Fruit fly (Drosophila melanogaster) whole organism, wandering third instar larva: ENCODE results near the gene CG10366.

Experiments
- Abd-B ChIP-seq: fragments of >200 bp; optimal IDR thresholded peaks from 2 replicates; lab custom pipeline; 2017; ENCODE audit warnings: missing biosample characterization, missing genetic modification characterization
- CG32264 ChIP-seq: fragments of 200-800 bp; sonication (Bioruptor generic); optimal IDR thresholded peaks from 2 replicates; lab custom pipeline; 2016; ENCODE audit warnings: missing biosample characterization, missing genetic modification characterization
- CG9705 ChIP-seq: fragments of 200-800 bp; sonication (Bioruptor generic); optimal IDR thresholded peaks from 2 replicates; lab custom pipeline; 2018; ENCODE audit warnings: missing biosample characterization, mild to moderate bottlenecking, missing genetic modification characterization
- Dfd ChIP-seq: fragments of >200 bp; optimal IDR thresholded peaks from 2 replicates; lab custom pipeline; 2017; ENCODE audit warnings: missing biosample characterization, missing genetic modification characterization
- Dif ChIP-seq: fragments of 200-275, 200-300 bp; sonication (Bioruptor generic); optimal IDR thresholded peaks from 2 replicates; lab custom pipeline; 2018; ENCODE audit warnings: missing biosample characterization, missing genetic modification characterization; ENCODE audit not compliant: partially characterized antibody
- GATAd ChIP-seq: sonication (Bioruptor generic); optimal IDR thresholded peaks from 2 replicates; lab custom pipeline; 2016; ENCODE audit warnings: missing biosample characterization, missing genetic modification characterization
- HLH106 ChIP-seq: fragments of 200-800 bp; optimal IDR thresholded peaks from 3 replicates; lab custom pipeline; 2019; ENCODE audit warnings: missing biosample characterization, mild to moderate bottlenecking, missing genetic modification characterization, moderate library complexity
- Hnf4 ChIP-seq: fragments of 200-800 bp; sonication (Bioruptor generic); optimal IDR thresholded peaks from 2 replicates; lab custom pipeline; 2016; ENCODE audit warnings: missing biosample characterization, mild to moderate bottlenecking, missing genetic modification characterization
- Hr78 ChIP-seq: fragments of >200 bp; optimal IDR thresholded peaks from 2 replicates; lab custom pipeline; 2017; ENCODE audit warnings: missing biosample characterization, missing genetic modification characterization
- Hr83 ChIP-seq: fragments of 200-300 bp; sonication (Bioruptor generic); optimal IDR thresholded peaks from 2 replicates; lab custom pipeline; 2016; ENCODE audit warnings: missing biosample characterization, mild to moderate bottlenecking, missing genetic modification characterization, moderate library complexity; ENCODE audit not compliant: poor library complexity, severe bottlenecking
- Mio ChIP-seq: sonication (Bioruptor generic); optimal IDR thresholded peaks from 2 replicates; lab custom pipeline; 2016; ENCODE audit warnings: missing biosample characterization, missing genetic modification characterization
- Myc ChIP-seq: fragments of >200 bp; optimal IDR thresholded peaks from 2 replicates; lab custom pipeline; 2017
- N ChIP-seq: fragments of >200 bp; optimal IDR thresholded peaks from 2 replicates; lab custom pipeline; 2018; ENCODE audit warnings: missing biosample characterization, missing external identifiers, missing genetic modification characterization
- OdsH ChIP-seq: fragments of 200-800 bp; sonication (Bioruptor generic); optimal IDR thresholded peaks from 2 replicates; lab custom pipeline; 2016; ENCODE audit warnings: missing biosample characterization, mild to moderate bottlenecking, missing genetic modification characterization
- Rel ChIP-seq, 2 experiments: fragments of 200-800 bp; sonication (Bioruptor generic) in 1 of 2; optimal IDR thresholded peaks; 2 replicates in 1 of 2; 3 replicates in 1 of 2; lab custom pipeline; 2016 to 2019; ENCODE audit warnings: mild to moderate bottlenecking in 2 of 2, missing biosample characterization in 2 of 2, missing genetic modification characterization in 2 of 2, moderate library complexity in 1 of 2
- Sp1 ChIP-seq: fragments of 200-800 bp; sonication (Bioruptor generic); optimal IDR thresholded peaks from 3 replicates; lab custom pipeline; 2019; ENCODE audit warnings: missing biosample characterization, mild to moderate bottlenecking, missing genetic modification characterization, moderate library complexity
- Vsx2 ChIP-seq: fragments of 200-300, 225-300 bp; sonication (Bioruptor generic); optimal IDR thresholded peaks from 2 replicates; lab custom pipeline; 2018; ENCODE audit warnings: missing biosample characterization, missing genetic modification characterization; ENCODE audit not compliant: partially characterized antibody
- br ChIP-seq: fragments of 200-800 bp; sonication (Bioruptor generic); optimal IDR thresholded peaks from 2 replicates; lab custom pipeline; 2016; ENCODE audit warnings: missing biosample characterization, missing genetic modification characterization
- brk ChIP-seq: fragments of 200-800 bp; sonication (Bioruptor generic); optimal IDR thresholded peaks from 2 replicates; lab custom pipeline; 2016; ENCODE audit warnings: missing biosample characterization, mild to moderate bottlenecking, missing genetic modification characterization
- dl ChIP-seq, 2 experiments: fragments of 175-275, 200-275 bp in 1 of 2; fragments of 200-275 bp in 1 of 2; sonication (Bioruptor generic); optimal IDR thresholded peaks; lab custom pipeline; 2018; ENCODE audit warnings: mild to moderate bottlenecking in 2 of 2, missing biosample characterization in 2 of 2, missing genetic modification characterization in 2 of 2, moderate library complexity in 2 of 2; ENCODE audit not compliant: partially characterized antibody in 2 of 2, insufficient read depth in 1 of 2
- dmrt93B ChIP-seq: fragments of 200-800 bp; sonication (Bioruptor generic); optimal IDR thresholded peaks from 2 replicates; lab custom pipeline; 2018; ENCODE audit warnings: missing biosample characterization, mild to moderate bottlenecking, missing genetic modification characterization
- dsf ChIP-seq: sonication (Bioruptor generic); optimal IDR thresholded peaks from 2 replicates; lab custom pipeline; 2016; ENCODE audit warnings: missing biosample characterization, missing genetic modification characterization, borderline replicate concordance
- ey ChIP-seq: fragments of 200-800 bp; sonication (Bioruptor generic); optimal IDR thresholded peaks from 2 replicates; lab custom pipeline; 2016; ENCODE audit warnings: missing biosample characterization, missing genetic modification characterization
- foxo ChIP-seq, 2 experiments: fragments of 200-800 bp; sonication (Bioruptor generic); optimal IDR thresholded peaks; 2 replicates in 1 of 2; 3 replicates in 1 of 2; lab custom pipeline; 2016 to 2017; ENCODE audit warnings: missing biosample characterization in 2 of 2, missing genetic modification characterization in 2 of 2
- fru ChIP-seq: fragments of 200-800 bp; sonication (Bioruptor generic); optimal IDR thresholded peaks from 3 replicates; lab custom pipeline; 2016; ENCODE audit warnings: missing biosample characterization, mild to moderate bottlenecking, missing genetic modification characterization
- h ChIP-seq: fragments of 200-800 bp; sonication (Bioruptor generic); optimal IDR thresholded peaks from 3 replicates; lab custom pipeline; 2016; ENCODE audit warnings: missing biosample characterization, mild to moderate bottlenecking, missing genetic modification characterization
- jim ChIP-seq: fragments of 175-275, 200-325 bp; sonication (Bioruptor generic); optimal IDR thresholded peaks from 2 replicates; lab custom pipeline; 2016; ENCODE audit warnings: missing biosample characterization, mild to moderate bottlenecking, missing genetic modification characterization
- lola ChIP-seq: fragments of >200 bp; optimal IDR thresholded peaks from 2 replicates; lab custom pipeline; 2017; ENCODE audit warnings: missing biosample characterization, missing genetic modification characterization
- pan ChIP-seq: fragments of >200 bp; optimal IDR thresholded peaks from 2 replicates; lab custom pipeline; 2017
- psq ChIP-seq: fragments of 200-800 bp; sonication (Bioruptor generic); optimal IDR thresholded peaks from 3 replicates; lab custom pipeline; 2017; ENCODE audit warnings: missing biosample characterization, mild to moderate bottlenecking, missing genetic modification characterization, moderate library complexity
- rgr ChIP-seq: fragments of 200-800 bp; sonication (Bioruptor generic); optimal IDR thresholded peaks from 3 replicates; lab custom pipeline; 2016; ENCODE audit warnings: missing biosample characterization, mild to moderate bottlenecking, missing genetic modification characterization
- sage ChIP-seq: fragments of 200-800 bp; sonication (Bioruptor generic); optimal IDR thresholded peaks from 2 replicates; lab custom pipeline; 2016; ENCODE audit warnings: missing biosample characterization, mild to moderate bottlenecking, missing genetic modification characterization
- sv ChIP-seq: fragments of 200-800 bp; sonication (Bioruptor generic); optimal IDR thresholded peaks from 3 replicates; lab custom pipeline; 2016; ENCODE audit warnings: missing biosample characterization, missing genetic modification characterization
- usp ChIP-seq: fragments of >200 bp; optimal IDR thresholded peaks from 2 replicates; lab custom pipeline; 2017; ENCODE audit warnings: missing biosample characterization, missing genetic modification characterization
- woc ChIP-seq: sonication (Bioruptor generic); optimal IDR thresholded peaks from 2 replicates; lab custom pipeline; 2016; ENCODE audit warnings: missing biosample characterization, mild to moderate bottlenecking, missing genetic modification characterization

Gene CG10366

dm6 chr2L:19572496-19573317 lies 11.3 kb upstream of the CG10366 start (continued):
- peak; percentile 84 for TF ChIP-seq Hnf4 (GFP tag; lab: Kevin White, UChicago)
- TF ChIP-seq br, result peak; percentile 92
- peak; percentile 83 for TF ChIP-seq sv (GFP tag; lab: Kevin White, UChicago)
- TF ChIP-seq Hr83 (GFP tag; lab: Kevin White, UChicago), result peak; percentile 53
- TF ChIP-seq jim, result peak; percentile 96
- peak; percentile 74 for TF ChIP-seq pan

DNA sequence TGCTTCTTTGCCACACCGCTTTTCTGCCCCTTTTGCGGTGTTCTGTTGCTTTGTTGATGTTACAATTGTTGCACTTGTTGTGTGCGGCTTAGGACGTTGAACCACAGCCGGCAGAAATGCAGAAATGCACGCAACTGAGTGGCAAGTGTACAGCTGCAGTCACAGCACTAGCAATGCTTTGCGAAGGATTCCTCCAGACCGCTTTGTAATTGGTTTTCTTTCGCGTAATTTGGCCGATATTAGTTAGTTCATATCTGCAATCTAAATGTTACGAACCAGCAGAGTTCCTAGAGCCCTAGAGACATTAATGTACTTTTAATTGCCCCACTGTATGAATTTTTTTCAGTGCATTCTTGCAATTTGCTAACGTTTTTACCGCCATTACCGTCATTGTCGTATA lies 9.7 kb upstream of the CG10366 start:
- peak; percentile 33 for TF ChIP-seq HLH106 (tag; lab: Kevin White, UChicago)
- peak; percentile 51 for TF ChIP-seq fru (GFP tag; lab: Kevin White, UChicago)
- TF ChIP-seq Dfd (GFP tag; lab: Kevin White, UChicago), result no peak
- TF ChIP-seq pan, result no peak
- peak; percentile 51 for TF ChIP-seq h (GFP tag; lab: Kevin White, UChicago)
- peak; percentile 27 for TF ChIP-seq Sp1 (GFP tag; lab: Kevin White, UChicago)
- TF ChIP-seq ey, result peak; percentile 1
- TF ChIP-seq foxo (GFP tag; optimal IDR thresholded peaks at IDR 0.05; lab: Kevin White, UChicago), result peak in 1 of 2 experiments; percentile 54
- peak; percentile 14 for TF ChIP-seq woc (GFP tag; lab: Kevin White, UChicago)

- TF ChIP-seq jim, result no peak
- TF ChIP-seq Hr83 (GFP tag; lab: Kevin White, UChicago), result peak; percentile 81
- TF ChIP-seq usp (GFP tag; lab: Kevin White, UChicago), result no peak
- no peak for TF ChIP-seq Myc (lab: Kevin White, UChicago)
- no peak for TF ChIP-seq woc (GFP tag; lab: Kevin White, UChicago)
- TF ChIP-seq OdsH (GFP tag; lab: Kevin White, UChicago), result no peak
- peak in 1 of 2 experiments; percentile 36 for TF ChIP-seq dl (GFP tag; optimal IDR thresholded peaks at IDR 0.05; lab: Kevin White, UChicago; ENCODE audit: insufficient read depth in 1 of 2, partially characterized antibody in 2 of 2)
- peak; percentile 33 for TF ChIP-seq Dif (GFP tag; lab: Kevin White, UChicago)
- no peak for TF ChIP-seq ey
- no peak for TF ChIP-seq Abd-B
- no peak for TF ChIP-seq dsf (GFP tag; lab: Kevin White, UChicago)
- no peak for TF ChIP-seq brk (GFP tag; lab: Kevin White, UChicago)
These were observed 8.9 kb upstream of the CG10366 start for dm6 chr2L:19574959-19575625.

DNA sequence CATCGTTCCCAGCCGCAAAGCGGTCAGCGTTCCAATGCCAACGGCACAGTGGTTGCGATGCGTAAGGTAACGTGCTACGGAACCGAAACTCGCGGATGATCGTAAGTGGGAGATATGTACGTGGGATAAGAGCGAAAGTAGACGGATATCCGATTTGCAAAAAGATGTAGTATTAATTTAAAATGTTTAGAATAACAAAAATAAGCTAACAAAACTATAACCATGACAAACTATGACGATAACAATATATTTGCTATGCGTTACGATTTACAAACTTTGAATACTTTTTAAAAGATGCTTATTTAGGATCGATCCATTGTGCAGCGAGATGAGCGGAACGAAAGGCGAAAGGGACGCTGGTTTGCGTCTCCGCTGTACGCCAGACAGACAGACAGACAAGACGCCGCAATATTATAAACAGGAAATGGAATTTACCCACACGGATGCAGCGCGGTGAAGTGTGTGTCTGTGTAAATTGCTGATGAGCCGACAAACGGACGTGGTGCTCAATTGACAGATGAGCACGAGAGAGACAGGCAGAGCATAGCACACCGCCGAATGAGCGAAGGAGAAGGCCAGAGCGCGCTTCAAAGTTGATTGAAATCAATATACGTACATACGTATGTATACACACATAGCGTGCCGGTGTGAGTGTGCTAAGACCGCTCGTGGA lies 8.3 kb upstream of the CG10366 start:
- TF ChIP-seq brk (GFP tag; lab: Kevin White, UChicago), result no peak
- peak; percentile 94 for TF ChIP-seq woc (GFP tag; lab: Kevin White, UChicago)
- peak; percentile 95 for TF ChIP-seq fru (GFP tag; lab: Kevin White, UChicago)
- peak; percentile 88 for TF ChIP-seq dmrt93B
- peak; percentile 92 for TF ChIP-seq br
- TF ChIP-seq OdsH (GFP tag; lab: Kevin White, UChicago), result peak; percentile 92
- peak; percentile 88 for TF ChIP-seq Hnf4 (GFP tag; lab: Kevin White, UChicago)
- no peak for TF ChIP-seq pan
- TF ChIP-seq HLH106 (tag; lab: Kevin White, UChicago), result peak; percentile 95
- peak; percentile 23 to 95 for TF ChIP-seq foxo (GFP tag; optimal IDR thresholded peaks at IDR 0.05; lab: Kevin White, UChicago)
- TF ChIP-seq sage (GFP tag; lab: Kevin White, UChicago), result peak; percentile 73
- no peak for TF ChIP-seq jim
- peak; percentile 26 for TF ChIP-seq Mio (GFP tag; lab: Kevin White, UChicago)
- TF ChIP-seq Vsx2, result no peak
- TF ChIP-seq Hr83 (GFP tag; lab: Kevin White, UChicago), result peak; percentile 24
- peak; percentile 92 for TF ChIP-seq rgr (GFP tag; lab: Kevin White, UChicago)
- TF ChIP-seq usp (GFP tag; lab: Kevin White, UChicago), result no peak
- peak; percentile 87 for TF ChIP-seq psq (GFP tag; lab: Kevin White, UChicago)
- TF ChIP-seq GATAd (GFP tag; lab: Kevin White, UChicago), result no peak
- peak; percentile 95 for TF ChIP-seq Sp1 (GFP tag; lab: Kevin White, UChicago)
- peak; percentile 61 for TF ChIP-seq N (GFP tag; lab: Kevin White, UChicago)
- TF ChIP-seq Hr78 (GFP tag; lab: Kevin White, UChicago), result no peak
- no peak for TF ChIP-seq Abd-B
- peak; percentile 78 for TF ChIP-seq CG32264 (GFP tag; lab: Kevin White, UChicago)
- TF ChIP-seq lola (GFP tag; lab: Kevin White, UChicago), result no peak
- TF ChIP-seq dl (GFP tag; optimal IDR thresholded peaks at IDR 0.05; lab: Kevin White, UChicago; ENCODE audit: insufficient read depth in 1 of 2, partially characterized antibody in 2 of 2), result peak; percentile 68 to 95
- TF ChIP-seq sv (GFP tag; lab: Kevin White, UChicago), result peak; percentile 96
- TF ChIP-seq Myc (lab: Kevin White, UChicago), result no peak
- TF ChIP-seq ey, result peak; percentile 94
- peak; percentile 93 for TF ChIP-seq h (GFP tag; lab: Kevin White, UChicago)
- TF ChIP-seq CG9705 (GFP tag; lab: Kevin White, UChicago), result peak; percentile 86
- TF ChIP-seq Rel (GFP tag; optimal IDR thresholded peaks at IDR 0.05; lab: Kevin White, UChicago), result no peak
- TF ChIP-seq Rel (tag; optimal IDR thresholded peaks at IDR 0.05; lab: Kevin White, UChicago), result peak; percentile 37
